Fruit fly (Drosophila melanogaster) whole organism, wandering third instar larva: ENCODE data around the gene CG10993.

Experiments
- Abd-B ChIP-seq: fragments of >200 bp; optimal IDR thresholded peaks from 2 replicates; lab custom pipeline; 2017; ENCODE audit warnings: missing biosample characterization, missing genetic modification characterization
- CG32264 ChIP-seq: fragments of 200-800 bp; sonication (Bioruptor generic); optimal IDR thresholded peaks from 2 replicates; lab custom pipeline; 2016; ENCODE audit warnings: missing biosample characterization, missing genetic modification characterization
- CG9705 ChIP-seq: fragments of 200-800 bp; sonication (Bioruptor generic); optimal IDR thresholded peaks from 2 replicates; lab custom pipeline; 2018; ENCODE audit warnings: missing biosample characterization, mild to moderate bottlenecking, missing genetic modification characterization
- CrebA ChIP-seq: fragments of 200-800 bp; sonication (Bioruptor generic); optimal IDR thresholded peaks from 2 replicates; lab custom pipeline; 2016; ENCODE audit warnings: missing biosample characterization, mild to moderate bottlenecking, missing genetic modification characterization, borderline replicate concordance
- Dif ChIP-seq: fragments of 200-275, 200-300 bp; sonication (Bioruptor generic); optimal IDR thresholded peaks from 2 replicates; lab custom pipeline; 2018; ENCODE audit warnings: missing biosample characterization, missing genetic modification characterization; ENCODE audit not compliant: partially characterized antibody
- GATAd ChIP-seq: sonication (Bioruptor generic); optimal IDR thresholded peaks from 2 replicates; lab custom pipeline; 2016; ENCODE audit warnings: missing biosample characterization, missing genetic modification characterization
- HLH106 ChIP-seq: fragments of 200-800 bp; optimal IDR thresholded peaks from 3 replicates; lab custom pipeline; 2019; ENCODE audit warnings: missing biosample characterization, mild to moderate bottlenecking, missing genetic modification characterization, moderate library complexity
- Hnf4 ChIP-seq: fragments of 200-800 bp; sonication (Bioruptor generic); optimal IDR thresholded peaks from 2 replicates; lab custom pipeline; 2016; ENCODE audit warnings: missing biosample characterization, mild to moderate bottlenecking, missing genetic modification characterization
- Hr78 ChIP-seq: fragments of >200 bp; optimal IDR thresholded peaks from 2 replicates; lab custom pipeline; 2017; ENCODE audit warnings: missing biosample characterization, missing genetic modification characterization
- Hr83 ChIP-seq: fragments of 200-300 bp; sonication (Bioruptor generic); optimal IDR thresholded peaks from 2 replicates; lab custom pipeline; 2016; ENCODE audit warnings: missing biosample characterization, mild to moderate bottlenecking, missing genetic modification characterization, moderate library complexity; ENCODE audit not compliant: poor library complexity, severe bottlenecking
- Jra ChIP-seq: sonication (Bioruptor generic); optimal IDR thresholded peaks from 2 replicates; lab custom pipeline; 2016; ENCODE audit warnings: missing biosample characterization, missing genetic modification characterization
- Myc ChIP-seq: fragments of >200 bp; optimal IDR thresholded peaks from 2 replicates; lab custom pipeline; 2017
- N ChIP-seq: fragments of >200 bp; optimal IDR thresholded peaks from 2 replicates; lab custom pipeline; 2018; ENCODE audit warnings: missing biosample characterization, missing external identifiers, missing genetic modification characterization
- OdsH ChIP-seq: fragments of 200-800 bp; sonication (Bioruptor generic); optimal IDR thresholded peaks from 2 replicates; lab custom pipeline; 2016; ENCODE audit warnings: missing biosample characterization, mild to moderate bottlenecking, missing genetic modification characterization
- Rel ChIP-seq, 2 experiments: fragments of 200-800 bp; sonication (Bioruptor generic) in 1 of 2; optimal IDR thresholded peaks; 2 replicates in 1 of 2; 3 replicates in 1 of 2; lab custom pipeline; 2016 to 2019; ENCODE audit warnings: mild to moderate bottlenecking in 2 of 2, missing biosample characterization in 2 of 2, missing genetic modification characterization in 2 of 2, moderate library complexity in 1 of 2
- Sp1 ChIP-seq: fragments of 200-800 bp; sonication (Bioruptor generic); optimal IDR thresholded peaks from 3 replicates; lab custom pipeline; 2019; ENCODE audit warnings: missing biosample characterization, mild to moderate bottlenecking, missing genetic modification characterization, moderate library complexity
- Vsx2 ChIP-seq: fragments of 200-300, 225-300 bp; sonication (Bioruptor generic); optimal IDR thresholded peaks from 2 replicates; lab custom pipeline; 2018; ENCODE audit warnings: missing biosample characterization, missing genetic modification characterization; ENCODE audit not compliant: partially characterized antibody
- br ChIP-seq: fragments of 200-800 bp; sonication (Bioruptor generic); optimal IDR thresholded peaks from 2 replicates; lab custom pipeline; 2016; ENCODE audit warnings: missing biosample characterization, missing genetic modification characterization
- brk ChIP-seq: fragments of 200-800 bp; sonication (Bioruptor generic); optimal IDR thresholded peaks from 2 replicates; lab custom pipeline; 2016; ENCODE audit warnings: missing biosample characterization, mild to moderate bottlenecking, missing genetic modification characterization
- dl ChIP-seq, 2 experiments: fragments of 175-275, 200-275 bp in 1 of 2; fragments of 200-275 bp in 1 of 2; sonication (Bioruptor generic); optimal IDR thresholded peaks; lab custom pipeline; 2018; ENCODE audit warnings: mild to moderate bottlenecking in 2 of 2, missing biosample characterization in 2 of 2, missing genetic modification characterization in 2 of 2, moderate library complexity in 2 of 2; ENCODE audit not compliant: partially characterized antibody in 2 of 2, insufficient read depth in 1 of 2
- dmrt93B ChIP-seq: fragments of 200-800 bp; sonication (Bioruptor generic); optimal IDR thresholded peaks from 2 replicates; lab custom pipeline; 2018; ENCODE audit warnings: missing biosample characterization, mild to moderate bottlenecking, missing genetic modification characterization
- dsf ChIP-seq: sonication (Bioruptor generic); optimal IDR thresholded peaks from 2 replicates; lab custom pipeline; 2016; ENCODE audit warnings: missing biosample characterization, missing genetic modification characterization, borderline replicate concordance
- ey ChIP-seq: fragments of 200-800 bp; sonication (Bioruptor generic); optimal IDR thresholded peaks from 2 replicates; lab custom pipeline; 2016; ENCODE audit warnings: missing biosample characterization, missing genetic modification characterization
- foxo ChIP-seq, 2 experiments: fragments of 200-800 bp; sonication (Bioruptor generic); optimal IDR thresholded peaks; 2 replicates in 1 of 2; 3 replicates in 1 of 2; lab custom pipeline; 2016 to 2017; ENCODE audit warnings: missing biosample characterization in 2 of 2, missing genetic modification characterization in 2 of 2
- fru ChIP-seq: fragments of 200-800 bp; sonication (Bioruptor generic); optimal IDR thresholded peaks from 3 replicates; lab custom pipeline; 2016; ENCODE audit warnings: missing biosample characterization, mild to moderate bottlenecking, missing genetic modification characterization
- h ChIP-seq: fragments of 200-800 bp; sonication (Bioruptor generic); optimal IDR thresholded peaks from 3 replicates; lab custom pipeline; 2016; ENCODE audit warnings: missing biosample characterization, mild to moderate bottlenecking, missing genetic modification characterization
- lola ChIP-seq: fragments of >200 bp; optimal IDR thresholded peaks from 2 replicates; lab custom pipeline; 2017; ENCODE audit warnings: missing biosample characterization, missing genetic modification characterization
- pan ChIP-seq: fragments of >200 bp; optimal IDR thresholded peaks from 2 replicates; lab custom pipeline; 2017
- psq ChIP-seq: fragments of 200-800 bp; sonication (Bioruptor generic); optimal IDR thresholded peaks from 3 replicates; lab custom pipeline; 2017; ENCODE audit warnings: missing biosample characterization, mild to moderate bottlenecking, missing genetic modification characterization, moderate library complexity
- rgr ChIP-seq: fragments of 200-800 bp; sonication (Bioruptor generic); optimal IDR thresholded peaks from 3 replicates; lab custom pipeline; 2016; ENCODE audit warnings: missing biosample characterization, mild to moderate bottlenecking, missing genetic modification characterization
- sage ChIP-seq: fragments of 200-800 bp; sonication (Bioruptor generic); optimal IDR thresholded peaks from 2 replicates; lab custom pipeline; 2016; ENCODE audit warnings: missing biosample characterization, mild to moderate bottlenecking, missing genetic modification characterization
- tai ChIP-seq: sonication (Bioruptor generic); optimal IDR thresholded peaks from 2 replicates; lab custom pipeline; 2016; ENCODE audit warnings: missing biosample characterization, missing genetic modification characterization
- usp ChIP-seq: fragments of >200 bp; optimal IDR thresholded peaks from 2 replicates; lab custom pipeline; 2017; ENCODE audit warnings: missing biosample characterization, missing genetic modification characterization
- woc ChIP-seq: sonication (Bioruptor generic); optimal IDR thresholded peaks from 2 replicates; lab custom pipeline; 2016; ENCODE audit warnings: missing biosample characterization, mild to moderate bottlenecking, missing genetic modification characterization

The CG10993 gene

dm6 chrX:13814058-13814457, 23.1 kb upstream of the CG10993 start:
- no peak for TF ChIP-seq h (GFP tag; lab: Kevin White, UChicago)
- TF ChIP-seq Vsx2 (GFP tag; lab: Kevin White, UChicago), result no peak
- no peak for TF ChIP-seq dsf
- TF ChIP-seq Myc (lab: Kevin White, UChicago), result no peak
- TF ChIP-seq pan (lab: Kevin White, UChicago), result no peak
- no peak for TF ChIP-seq dl (GFP tag; optimal IDR thresholded peaks at IDR 0.05; lab: Kevin White, UChicago; ENCODE audit: insufficient read depth in 1 of 2, partially characterized antibody in 2 of 2)
- TF ChIP-seq ey (GFP tag; lab: Kevin White, UChicago), result no peak
- no peak for TF ChIP-seq GATAd (GFP tag; lab: Kevin White, UChicago)
- TF ChIP-seq Abd-B (GFP tag; lab: Kevin White, UChicago), result no peak
- no peak for TF ChIP-seq lola (GFP tag; lab: Kevin White, UChicago)
- no peak for TF ChIP-seq Hr83 (GFP tag; lab: Kevin White, UChicago)
- TF ChIP-seq br (GFP tag; lab: Kevin White, UChicago), result no peak
- no peak for TF ChIP-seq woc (GFP tag; lab: Kevin White, UChicago)
- TF ChIP-seq tai, result no peak
- TF ChIP-seq foxo (GFP tag; optimal IDR thresholded peaks at IDR 0.05; lab: Kevin White, UChicago), result no peak
- TF ChIP-seq Sp1, result no peak
- no peak for TF ChIP-seq CrebA

- TF ChIP-seq Hr83 (GFP tag; lab: Kevin White, UChicago) (no peak), Hnf4 (GFP tag; lab: Kevin White, UChicago) (peak; percentile 38), rgr (no peak), usp (GFP tag; lab: Kevin White, UChicago) (no peak), Hr78 (GFP tag; lab: Kevin White, UChicago) (no peak), sage (no peak), CrebA (no peak), dsf (no peak), CG32264 (GFP tag; lab: Kevin White, UChicago) (no peak), fru (no peak), Jra (GFP tag; lab: Kevin White, UChicago) (no peak), CG9705 (GFP tag; lab: Kevin White, UChicago) (no peak), OdsH (GFP tag; lab: Kevin White, UChicago) (no peak), Dif (no peak), N (GFP tag; lab: Kevin White, UChicago) (peak; percentile 54), h (GFP tag; lab: Kevin White, UChicago) (no peak), dmrt93B (GFP tag; lab: Kevin White, UChicago) (no peak)
Measured at dm6 chrX:13811480-13811879, 20.6 kb upstream of the CG10993 start, which contains the start of gene CG11095. Gene CG11095 (plus strand): TSS chrX:13811684.

- TF ChIP-seq Rel (GFP tag; optimal IDR thresholded peaks at IDR 0.05; lab: Kevin White, UChicago), result no peak
- no peak for TF ChIP-seq Rel (tag; optimal IDR thresholded peaks at IDR 0.05; lab: Kevin White, UChicago)
- TF ChIP-seq ey (GFP tag; lab: Kevin White, UChicago), result no peak
Measured at dm6 chrX:13805554-13805953, 14.6 kb upstream of the CG10993 start.

dm6 chrX:13804398-13804797, 13.5 kb upstream of the CG10993 start:
- TF ChIP-seq psq (GFP tag; lab: Kevin White, UChicago) (no peak), usp (GFP tag; lab: Kevin White, UChicago) (no peak), HLH106 (tag; lab: Kevin White, UChicago) (no peak), dsf (no peak)

dm6 chrX:13800680-13801079, 9.8 kb upstream of the CG10993 start:
- TF ChIP-seq Sp1 (no peak), lola (GFP tag; lab: Kevin White, UChicago) (no peak), fru (peak; percentile 17), Vsx2 (GFP tag; lab: Kevin White, UChicago) (no peak), h (GFP tag; lab: Kevin White, UChicago) (peak; percentile 5), foxo (GFP tag; optimal IDR thresholded peaks at IDR 0.05; lab: Kevin White, UChicago) (peak in 1 of 2 experiments; percentile 33), brk (GFP tag; lab: Kevin White, UChicago) (no peak), Hr78 (GFP tag; lab: Kevin White, UChicago) (no peak), N (GFP tag; lab: Kevin White, UChicago) (no peak), Dif (no peak)
